Worm (Caenorhabditis elegans) whole organism, midembryonic: Measurements from ENCODE around the gene ras-1.

Experiments used
- T22C8.4 ChIP-seq: fragments of 200-800 bp; sonication (Bioruptor generic); IDR thresholded peaks from 2 replicates; pipeline ENCODE4 v1.3.6; 2022; ENCODE audit warnings: missing genetic modification characterization, missing compliant biosample characterization
- cog-1 ChIP-seq: sonication (generic microtip); optimal IDR thresholded peaks from 2 replicates; lab custom pipeline; 2016; ENCODE audit warnings: missing genetic modification characterization, missing compliant biosample characterization
- flt-1 ChIP-seq: fragments of 200-800 bp; sonication (Bioruptor generic); IDR thresholded peaks from 2 replicates; pipeline ENCODE4 v1.3.6; 2022; ENCODE audit warnings: missing genetic modification characterization, missing compliant biosample characterization
- klf-2 ChIP-seq: fragments of 200-800 bp; sonication (Bioruptor generic); conservative IDR thresholded peaks from 2 replicates; pipeline ENCODE4 v1.3.6; 2022; ENCODE audit warnings: missing genetic modification reagents, missing genetic modification characterization, missing compliant biosample characterization
- med-1 ChIP-seq: sonication (generic microtip); optimal IDR thresholded peaks from 2 replicates; lab custom pipeline; 2017; ENCODE audit warnings: missing genetic modification characterization, mild to moderate bottlenecking, missing compliant biosample characterization, antibody characterized with exemption, missing genetic modification reagents; ENCODE audit not compliant: insufficient read depth
- ref-1 ChIP-seq: fragments of 200-800 bp; sonication (Bioruptor generic); conservative IDR thresholded peaks from 2 replicates; pipeline ENCODE4 v1.3.6; 2022; ENCODE audit warnings: missing genetic modification reagents, missing genetic modification characterization, missing compliant biosample characterization
- tab-1 ChIP-seq: fragments of 200-800 bp; sonication (Bioruptor generic); IDR thresholded peaks from 2 replicates; pipeline ENCODE4 v1.3.6; 2022; ENCODE audit warnings: missing genetic modification characterization, missing compliant biosample characterization
- ztf-23 ChIP-seq: fragments of 200-800 bp; sonication (Bioruptor generic); IDR thresholded peaks from 2 replicates; pipeline ENCODE4 v1.3.6; 2022; ENCODE audit warnings: missing genetic modification reagents, missing genetic modification characterization, missing compliant biosample characterization
- ztf-29 ChIP-seq: fragments of 200-800 bp; sonication (Bioruptor generic); IDR thresholded peaks from 2 replicates; pipeline ENCODE4 v1.3.6; 2022; ENCODE audit warnings: missing genetic modification reagents, missing genetic modification characterization, missing compliant biosample characterization

The ras-1 gene

ce11 chrII:12382625-12383562 is 30.9 kb upstream of the ras-1 start, which contains the start of gene btb-14:
TSS of gene btb-14 (plus strand) at chrII:12383463.
- TF ChIP-seq cog-1 (tag; lab: Kevin White, UChicago) (no peak), med-1 (GFP tag; lab: Kevin White, UChicago) (no peak), ztf-23 (GFP tag; lab: Robert Waterston, UW) (no peak), ztf-29 (GFP tag; lab: Robert Waterston, UW) (no peak), tab-1 (GFP tag; lab: Robert Waterston, UW) (no peak), T22C8.4 (GFP tag; lab: Robert Waterston, UW) (no peak), ref-1 (GFP tag; lab: Robert Waterston, UW) (no peak), klf-2 (GFP tag; lab: Robert Waterston, UW) (no peak), flt-1 (GFP tag; lab: Robert Waterston, UW) (no peak)

- TF ChIP-seq tab-1 (GFP tag; lab: Robert Waterston, UW) (no peak), T22C8.4 (GFP tag; lab: Robert Waterston, UW) (no peak), med-1 (GFP tag; lab: Kevin White, UChicago) (no peak), ref-1 (GFP tag; lab: Robert Waterston, UW) (no peak), ztf-29 (GFP tag; lab: Robert Waterston, UW) (no peak), flt-1 (GFP tag; lab: Robert Waterston, UW) (no peak), cog-1 (tag; lab: Kevin White, UChicago) (no peak), ztf-23 (GFP tag; lab: Robert Waterston, UW) (no peak), klf-2 (GFP tag; lab: Robert Waterston, UW) (no peak)
These were observed 28.8 kb upstream of the ras-1 start for ce11 chrII:12380888-12381287.

ce11 chrII:12379430-12379829 is 27.4 kb upstream of the ras-1 start, which contains the start of gene marc-5:
TSS of gene marc-5 (minus strand) at chrII:12379530.
- TF ChIP-seq flt-1 (GFP tag; lab: Robert Waterston, UW) (no peak), ztf-29 (GFP tag; lab: Robert Waterston, UW) (no peak), cog-1 (tag; lab: Kevin White, UChicago) (no peak), ref-1 (GFP tag; lab: Robert Waterston, UW) (no peak), T22C8.4 (GFP tag; lab: Robert Waterston, UW) (no peak), klf-2 (GFP tag; lab: Robert Waterston, UW) (no peak), tab-1 (GFP tag; lab: Robert Waterston, UW) (no peak), ztf-23 (GFP tag; lab: Robert Waterston, UW) (no peak), med-1 (GFP tag; lab: Kevin White, UChicago) (no peak)

ce11 chrII:12378793-12379192 is 26.8 kb upstream of the ras-1 start:
- no peak for TF ChIP-seq tab-1 (GFP tag; lab: Robert Waterston, UW)
- TF ChIP-seq flt-1 (GFP tag; lab: Robert Waterston, UW): no peak
- TF ChIP-seq med-1 (GFP tag; lab: Kevin White, UChicago): no peak
- no peak for TF ChIP-seq ztf-29 (GFP tag; lab: Robert Waterston, UW)
- no peak for TF ChIP-seq klf-2 (GFP tag; lab: Robert Waterston, UW)
- no peak for TF ChIP-seq cog-1 (tag; lab: Kevin White, UChicago)
- no peak for TF ChIP-seq ztf-23 (GFP tag; lab: Robert Waterston, UW)
- no peak for TF ChIP-seq ref-1 (GFP tag; lab: Robert Waterston, UW)

- TF ChIP-seq tab-1 (GFP tag; lab: Robert Waterston, UW) (no peak), ref-1 (GFP tag; lab: Robert Waterston, UW) (no peak), T22C8.4 (GFP tag; lab: Robert Waterston, UW) (no peak), ztf-23 (GFP tag; lab: Robert Waterston, UW) (no peak), cog-1 (tag; lab: Kevin White, UChicago) (no peak), klf-2 (GFP tag; lab: Robert Waterston, UW) (no peak), flt-1 (GFP tag; lab: Robert Waterston, UW) (no peak), med-1 (GFP tag; lab: Kevin White, UChicago) (no peak), ztf-29 (GFP tag; lab: Robert Waterston, UW) (no peak)
These were observed 21.9 kb upstream of the ras-1 start for ce11 chrII:12373921-12374320.

- TF ChIP-seq flt-1 (GFP tag; lab: Robert Waterston, UW) (no peak), ztf-29 (GFP tag; lab: Robert Waterston, UW) (no peak), ref-1 (GFP tag; lab: Robert Waterston, UW) (no peak), T22C8.4 (GFP tag; lab: Robert Waterston, UW) (no peak), med-1 (GFP tag; lab: Kevin White, UChicago) (no peak), tab-1 (GFP tag; lab: Robert Waterston, UW) (no peak), ztf-23 (GFP tag; lab: Robert Waterston, UW) (no peak), cog-1 (tag; lab: Kevin White, UChicago) (no peak), klf-2 (GFP tag; lab: Robert Waterston, UW) (no peak)
These were observed 17.2 kb upstream of the ras-1 start for ce11 chrII:12369202-12369601.

- peak; percentile 73 for TF ChIP-seq flt-1 (GFP tag; lab: Robert Waterston, UW)
- TF ChIP-seq ref-1 (GFP tag; lab: Robert Waterston, UW): 0 out of 2 replicates have a peak, but pooled peaks have one; percentile 29
- no peak for TF ChIP-seq klf-2 (GFP tag; lab: Robert Waterston, UW)
- TF ChIP-seq ztf-29 (GFP tag; lab: Robert Waterston, UW): 0 out of 2 replicates have a peak, but pooled peaks have one; percentile 49
These were observed 10.2 kb upstream of the ras-1 start for ce11 chrII:12362262-12362661.

- no peak for TF ChIP-seq ztf-29 (GFP tag; lab: Robert Waterston, UW)
- TF ChIP-seq med-1 (GFP tag; lab: Kevin White, UChicago): no peak
- no peak for TF ChIP-seq klf-2 (GFP tag; lab: Robert Waterston, UW)
- TF ChIP-seq T22C8.4 (GFP tag; lab: Robert Waterston, UW): no peak
- TF ChIP-seq tab-1 (GFP tag; lab: Robert Waterston, UW): no peak
- TF ChIP-seq flt-1 (GFP tag; lab: Robert Waterston, UW): no peak
- no peak for TF ChIP-seq cog-1 (tag; lab: Kevin White, UChicago)
- TF ChIP-seq ztf-23 (GFP tag; lab: Robert Waterston, UW): no peak
- TF ChIP-seq ref-1 (GFP tag; lab: Robert Waterston, UW): no peak
These were observed 1.8 kb upstream of the ras-1 start for ce11 chrII:12353816-12354215.
